Worm (Caenorhabditis elegans) whole organism, mixed stage, embryonic: ENCODE results near the gene B0563.6.

Experiments used
- M03D4.4 ChIP-seq: sonication (generic microtip); optimal IDR thresholded peaks from 2 replicates; lab custom pipeline; 2017; ENCODE audit warnings: mild to moderate bottlenecking, missing genetic modification characterization, missing compliant biosample characterization
- bed-3 ChIP-seq: fragments of 200-800 bp; sonication (Bioruptor generic); optimal IDR thresholded peaks from 3 replicates; lab custom pipeline; 2018; ENCODE audit warnings: mild to moderate bottlenecking, missing genetic modification characterization, moderate library complexity, missing compliant biosample characterization
- ceh-39 ChIP-seq: fragments of 150-350 bp; optimal IDR thresholded peaks from 2 replicates; lab custom pipeline; 2014; ENCODE audit warnings: missing biosample characterization, missing genetic modification characterization
- ceh-43 ChIP-seq: fragments of 200-800 bp; sonication (Bioruptor generic); optimal IDR thresholded peaks from 2 replicates; lab custom pipeline; 2018; ENCODE audit warnings: mild to moderate bottlenecking, missing genetic modification characterization, moderate library complexity, missing compliant biosample characterization
- ceh-83 ChIP-seq: fragments of 200-800 bp; sonication (Bioruptor generic); optimal IDR thresholded peaks from 2 replicates; lab custom pipeline; 2018; ENCODE audit warnings: mild to moderate bottlenecking, missing genetic modification characterization, missing compliant biosample characterization
- ces-1 ChIP-seq: fragments of 150-350 bp; optimal IDR thresholded peaks from 2 replicates; lab custom pipeline; 2014; ENCODE audit warnings: missing biosample characterization, missing genetic modification reagents, missing genetic modification characterization
- cnd-1 ChIP-seq: fragments of 200-800 bp; sonication (Bioruptor generic); optimal IDR thresholded peaks from 2 replicates; lab custom pipeline; 2018; ENCODE audit warnings: mild to moderate bottlenecking, missing genetic modification characterization, missing compliant biosample characterization
- drap-1 ChIP-seq: fragments of 200-800 bp; sonication (Bioruptor generic); optimal IDR thresholded peaks from 3 replicates; lab custom pipeline; 2018; ENCODE audit warnings: mild to moderate bottlenecking, missing genetic modification characterization, missing compliant biosample characterization
- elt-1 ChIP-seq: sonication (generic microtip); optimal IDR thresholded peaks from 2 replicates; lab custom pipeline; 2017; ENCODE audit warnings: missing genetic modification characterization, mild to moderate bottlenecking, missing compliant biosample characterization, antibody characterized with exemption, moderate library complexity, borderline replicate concordance; ENCODE audit not compliant: insufficient read depth
- elt-3 ChIP-seq: fragments of 150-350 bp; optimal IDR thresholded peaks from 2 replicates; lab custom pipeline; 2014; ENCODE audit warnings: missing biosample characterization, missing genetic modification characterization
- flh-1 ChIP-seq: fragments of 200-800 bp; sonication (Bioruptor generic); optimal IDR thresholded peaks from 2 replicates; lab custom pipeline; 2018; ENCODE audit warnings: mild to moderate bottlenecking, missing genetic modification characterization, moderate library complexity, missing compliant biosample characterization
- hlh-1 ChIP-seq: fragments of 150-350 bp; optimal IDR thresholded peaks from 2 replicates; lab custom pipeline; 2014; ENCODE audit warnings: missing biosample characterization, missing genetic modification reagents, missing genetic modification characterization
- lin-13 ChIP-seq: fragments of 150-350 bp; optimal IDR thresholded peaks from 2 replicates; lab custom pipeline; 2014; ENCODE audit warnings: missing biosample characterization, missing genetic modification characterization
- lsy-2 ChIP-seq: fragments of 150-350 bp; optimal IDR thresholded peaks from 2 replicates; lab custom pipeline; 2014; ENCODE audit warnings: missing biosample characterization, missing genetic modification characterization
- mab-5 ChIP-seq: fragments of 150-350 bp; optimal IDR thresholded peaks from 2 replicates; lab custom pipeline; 2014; ENCODE audit warnings: missing biosample characterization, missing genetic modification characterization
- mls-2 ChIP-seq: sonication (generic microtip); optimal IDR thresholded peaks from 2 replicates; lab custom pipeline; 2016; ENCODE audit warnings: mild to moderate bottlenecking, missing genetic modification characterization, moderate library complexity, missing compliant biosample characterization
- nhr-12 ChIP-seq: fragments of 150-350 bp; optimal IDR thresholded peaks from 2 replicates; lab custom pipeline; 2014; ENCODE audit warnings: missing biosample characterization, missing genetic modification characterization
- nhr-2 ChIP-seq: fragments of 150-350 bp; optimal IDR thresholded peaks from 2 replicates; lab custom pipeline; 2014; ENCODE audit warnings: missing biosample characterization, missing genetic modification characterization
- nhr-237 ChIP-seq: fragments of 150-350 bp; optimal IDR thresholded peaks from 2 replicates; lab custom pipeline; 2014; ENCODE audit warnings: missing biosample characterization, missing genetic modification characterization
- nhr-76 ChIP-seq: sonication (generic microtip); optimal IDR thresholded peaks from 2 replicates; lab custom pipeline; 2017; ENCODE audit warnings: missing biosample characterization, missing genetic modification characterization
- pha-4 ChIP-seq: fragments of 150-350 bp; optimal IDR thresholded peaks from 2 replicates; lab custom pipeline; 2018; ENCODE audit warnings: missing biosample characterization, missing genetic modification reagents, missing genetic modification characterization
- sem-2 ChIP-seq: fragments of 200-800 bp; sonication (Bioruptor generic); optimal IDR thresholded peaks from 2 replicates; lab custom pipeline; 2018; ENCODE audit warnings: mild to moderate bottlenecking, missing genetic modification characterization, missing compliant biosample characterization
- sptf-1 ChIP-seq: sonication (generic microtip); optimal IDR thresholded peaks from 2 replicates; lab custom pipeline; 2017; ENCODE audit warnings: mild to moderate bottlenecking, missing genetic modification characterization, moderate library complexity, missing compliant biosample characterization
- tbx-8 ChIP-seq: fragments of 200-800 bp; sonication (Bioruptor generic); optimal IDR thresholded peaks from 2 replicates; lab custom pipeline; 2018; ENCODE audit warnings: mild to moderate bottlenecking, missing genetic modification characterization, moderate library complexity, missing compliant biosample characterization
- unc-120 ChIP-seq: sonication (generic microtip); optimal IDR thresholded peaks from 2 replicates; lab custom pipeline; 2017; ENCODE audit warnings: missing genetic modification characterization, missing compliant biosample characterization; ENCODE audit not compliant: poor library complexity, severe bottlenecking
- unc-39 ChIP-seq: fragments of 150-350 bp; optimal IDR thresholded peaks from 2 replicates; lab custom pipeline; 2014; ENCODE audit warnings: missing biosample characterization, missing genetic modification characterization
- unc-62 ChIP-seq: fragments of 150-350 bp; optimal IDR thresholded peaks from 2 replicates; lab custom pipeline; 2014; ENCODE audit warnings: missing biosample characterization, missing genetic modification reagents, missing genetic modification characterization
- zip-8 ChIP-seq: fragments of 150-350 bp; optimal IDR thresholded peaks from 2 replicates; lab custom pipeline; 2014; ENCODE audit warnings: missing biosample characterization, missing genetic modification characterization
- ztf-11 ChIP-seq: fragments of 150-350 bp; optimal IDR thresholded peaks from 2 replicates; lab custom pipeline; 2014; ENCODE audit warnings: missing biosample characterization, missing genetic modification characterization

Gene B0563.6

DNA sequence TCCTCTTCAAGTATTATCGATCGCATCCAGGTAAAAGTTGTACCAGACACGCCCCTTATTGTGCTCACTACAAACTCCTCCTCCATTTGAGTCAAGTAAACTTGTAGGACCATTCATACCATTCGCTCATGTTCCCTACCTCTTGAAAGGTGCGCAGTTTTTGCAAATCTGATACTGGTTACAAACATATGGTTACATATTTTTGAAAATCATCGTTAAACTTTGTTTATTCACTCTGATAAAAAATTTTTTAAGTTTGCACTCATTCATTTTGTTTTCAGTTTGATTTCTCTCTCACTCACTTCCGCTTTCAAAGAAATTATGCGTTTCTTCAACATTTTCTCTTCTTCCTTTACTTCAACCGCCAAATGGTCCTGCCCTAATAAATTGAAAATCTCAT, 33.7 kb downstream of the B0563.6 start, which contains the start of gene B0563.1:
Gene B0563.1 (plus strand): TSS at position 301 of the 400 bp plus-strand sequence.
- TF ChIP-seq ces-1 (GFP tag; lab: Kevin White, UChicago), result no peak
- no peak for TF ChIP-seq ceh-83 (GFP tag; lab: Kevin White, UChicago)
- TF ChIP-seq cnd-1, result no peak
- no peak for TF ChIP-seq lin-13 (tag; lab: Kevin White, UChicago)
- no peak for TF ChIP-seq nhr-237
- no peak for TF ChIP-seq tbx-8 (GFP tag; lab: Kevin White, UChicago)
- TF ChIP-seq mab-5, result no peak
- no peak for TF ChIP-seq nhr-76 (tag; lab: Kevin White, UChicago)
- TF ChIP-seq ztf-11 (tag; lab: Kevin White, UChicago), result no peak
- TF ChIP-seq sptf-1 (tag; lab: Kevin White, UChicago), result no peak
- no peak for TF ChIP-seq bed-3 (GFP tag; lab: Kevin White, UChicago)
- no peak for TF ChIP-seq mls-2 (tag; lab: Kevin White, UChicago)
- no peak for TF ChIP-seq flh-1
- TF ChIP-seq unc-120, result no peak
- no peak for TF ChIP-seq elt-1 (tag; lab: Kevin White, UChicago)
- no peak for TF ChIP-seq pha-4
- no peak for TF ChIP-seq lsy-2 (tag; lab: Kevin White, UChicago)
- no peak for TF ChIP-seq ceh-43 (GFP tag; lab: Kevin White, UChicago)
- TF ChIP-seq, all 35 proteins: peak for 0

DNA sequence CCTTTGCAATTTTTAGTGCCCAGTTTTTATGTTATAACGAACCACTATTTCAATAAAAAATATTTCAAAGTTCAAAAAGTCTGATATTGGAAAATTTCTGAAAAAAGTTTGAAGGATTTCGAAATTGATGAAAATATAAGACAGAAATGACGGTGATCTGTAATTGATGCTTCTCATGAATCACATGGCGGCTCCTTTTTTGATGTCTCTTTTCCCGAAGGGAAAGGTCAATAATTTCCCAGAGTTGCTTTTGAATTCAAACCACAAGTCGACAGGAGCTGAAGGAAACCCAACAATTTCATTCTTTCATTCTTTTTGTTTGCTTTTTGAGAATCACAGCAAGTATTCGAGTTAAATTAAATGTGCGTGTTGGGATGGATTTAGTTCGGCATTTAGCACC, 34.8 kb downstream of the B0563.6 start, which contains the start of gene B0563.18:
Gene B0563.18 (plus strand): TSS at position 301 of the 400 bp plus-strand sequence.
- TF ChIP-seq elt-3 (no peak), bed-3 (GFP tag; lab: Kevin White, UChicago) (no peak), nhr-12 (tag; lab: Kevin White, UChicago) (no peak), ceh-39 (tag; lab: Kevin White, UChicago) (no peak), sem-2 (GFP tag; lab: Kevin White, UChicago) (no peak), ceh-43 (GFP tag; lab: Kevin White, UChicago) (no peak)

DNA sequence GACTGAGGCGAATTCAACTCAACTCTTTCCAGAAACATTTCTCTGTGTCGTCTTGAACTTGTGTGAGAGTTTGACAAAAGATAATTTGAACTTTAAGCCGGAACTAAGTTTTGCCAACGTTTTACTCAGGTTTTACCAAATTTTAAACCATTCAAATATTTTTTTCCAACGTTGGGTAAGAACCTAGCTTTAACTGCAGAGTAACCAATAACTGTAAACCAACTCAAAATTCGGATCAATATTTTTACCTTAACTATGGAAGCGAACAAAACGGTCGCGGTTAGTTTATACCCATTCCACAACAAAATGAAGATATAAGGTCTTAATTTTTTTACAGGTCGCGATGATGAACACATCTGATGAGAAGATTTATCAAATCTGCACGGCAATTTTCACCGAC, 35.2 kb downstream of the B0563.6 start:
- TF ChIP-seq nhr-237, result no peak
- TF ChIP-seq bed-3 (GFP tag; lab: Kevin White, UChicago), result no peak
- TF ChIP-seq pha-4, result no peak
- TF ChIP-seq unc-39 (tag; lab: Kevin White, UChicago), result no peak
- no peak for TF ChIP-seq zip-8 (tag; lab: Kevin White, UChicago)
- TF ChIP-seq drap-1 (GFP tag; lab: Kevin White, UChicago), result no peak
- no peak for TF ChIP-seq sem-2 (GFP tag; lab: Kevin White, UChicago)
- no peak for TF ChIP-seq lsy-2 (tag; lab: Kevin White, UChicago)
- TF ChIP-seq ceh-83 (GFP tag; lab: Kevin White, UChicago), result no peak
- no peak for TF ChIP-seq unc-120

DNA sequence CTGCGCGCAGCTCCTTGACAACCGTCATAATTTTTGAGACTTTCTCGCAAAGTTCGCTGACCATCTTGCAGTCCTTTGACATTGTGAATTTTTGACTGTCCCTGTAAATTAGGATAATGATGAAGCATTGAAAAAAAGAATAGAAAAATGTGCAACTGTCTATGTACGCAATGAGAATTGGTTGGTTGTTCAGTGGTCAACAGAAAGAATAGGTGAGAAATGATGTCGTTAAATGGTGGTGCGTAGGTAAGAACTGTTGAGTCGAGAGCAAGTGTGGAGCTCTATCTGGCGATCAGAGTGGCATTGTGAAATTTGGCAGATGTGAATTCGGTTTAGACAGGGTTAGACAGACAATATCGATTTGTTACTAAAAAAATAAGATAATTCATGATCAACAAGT, 36.9 kb downstream of the B0563.6 start, which contains the start of gene B0563.8:
Gene B0563.8 (minus strand): TSS at position 101 of the 400 bp plus-strand sequence.
- no peak for TF ChIP-seq elt-3
- TF ChIP-seq flh-1, result no peak
- TF ChIP-seq ces-1 (GFP tag; lab: Kevin White, UChicago), result no peak
- no peak for TF ChIP-seq nhr-2 (tag; lab: Kevin White, UChicago)
- no peak for TF ChIP-seq sem-2 (GFP tag; lab: Kevin White, UChicago)
- no peak for TF ChIP-seq ceh-83 (GFP tag; lab: Kevin White, UChicago)
- no peak for TF ChIP-seq M03D4.4 (tag; lab: Kevin White, UChicago)
- no peak for TF ChIP-seq unc-39 (tag; lab: Kevin White, UChicago)
- TF ChIP-seq lin-13 (tag; lab: Kevin White, UChicago), result no peak
- no peak for TF ChIP-seq mls-2 (tag; lab: Kevin White, UChicago)
- no peak for TF ChIP-seq unc-62
- no peak for TF ChIP-seq tbx-8 (GFP tag; lab: Kevin White, UChicago)
- TF ChIP-seq ztf-11 (tag; lab: Kevin White, UChicago), result no peak
- TF ChIP-seq, all 35 proteins: peak for 0

DNA sequence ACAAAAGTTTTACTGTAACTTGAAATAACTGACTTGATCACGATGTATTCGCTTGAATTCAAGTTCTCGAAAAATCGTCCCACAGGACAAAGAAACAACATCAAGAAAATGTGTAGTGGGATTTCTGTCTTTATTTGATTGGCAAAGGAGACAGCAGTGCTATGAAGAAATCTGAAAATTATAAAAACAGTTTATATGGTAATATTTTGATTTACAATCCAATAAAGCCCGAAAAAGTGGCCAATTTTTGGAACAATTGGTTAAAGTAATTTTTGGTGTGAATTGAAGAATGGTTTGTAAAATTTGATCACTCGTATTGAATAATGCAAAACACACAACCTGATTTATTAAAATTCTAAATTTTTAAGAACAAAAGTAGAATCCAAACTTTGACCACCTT, 43.3 kb downstream of the B0563.6 start, which contains the start of gene Y81B9A.4:
Gene Y81B9A.4 (minus strand): TSS at position 101 of the 400 bp plus-strand sequence.
- TF ChIP-seq lin-13 (tag; lab: Kevin White, UChicago) (no peak), ces-1 (GFP tag; lab: Kevin White, UChicago) (no peak), unc-39 (tag; lab: Kevin White, UChicago) (no peak), bed-3 (GFP tag; lab: Kevin White, UChicago) (no peak), tbx-8 (GFP tag; lab: Kevin White, UChicago) (no peak), hlh-1 (tag; lab: Kevin White, UChicago) (no peak), mls-2 (tag; lab: Kevin White, UChicago) (no peak), zip-8 (tag; lab: Kevin White, UChicago) (no peak), nhr-2 (tag; lab: Kevin White, UChicago) (no peak), ceh-43 (GFP tag; lab: Kevin White, UChicago) (no peak)
